Worm (Caenorhabditis elegans) whole organism, L4 larva: ENCODE measurements around the gene pqn-18.

Source experiments
- ama-1 ChIP-seq: fragments of 150-350 bp; optimal IDR thresholded peaks from 2 replicates; lab custom pipeline; 2014; ENCODE audit warnings: inconsistent platforms, mixed read lengths
- ceh-44 ChIP-seq: fragments of 200-800 bp; sonication (Bioruptor generic); IDR thresholded peaks from 2 replicates; pipeline ENCODE4 v1.3.6; 2022; ENCODE audit warnings: missing genetic modification reagents, missing genetic modification characterization, missing compliant biosample characterization
- ceh-82 ChIP-seq: sonication (generic microtip); optimal IDR thresholded peaks from 2 replicates; lab custom pipeline; 2017; ENCODE audit warnings: missing biosample characterization, missing genetic modification characterization
- ces-1 ChIP-seq: fragments of 150-350 bp; sonication (generic microtip); optimal IDR thresholded peaks from 4 replicates; lab custom pipeline; 2014; ENCODE audit warnings: missing biosample characterization, missing genetic modification reagents, missing genetic modification characterization
- dpl-1 ChIP-seq: fragments of 150-350 bp; optimal IDR thresholded peaks from 2 replicates; lab custom pipeline; 2014; ENCODE audit warnings: missing biosample characterization, missing genetic modification reagents, missing genetic modification characterization
- egl-27 ChIP-seq: sonication (generic microtip); optimal IDR thresholded peaks from 3 replicates; lab custom pipeline; 2017; ENCODE audit warnings: missing biosample characterization, missing genetic modification reagents, missing genetic modification characterization
- fkh-10 ChIP-seq: fragments of 150-350 bp; optimal IDR thresholded peaks from 2 replicates; lab custom pipeline; 2014; ENCODE audit warnings: missing biosample characterization, missing genetic modification reagents, missing genetic modification characterization
- madf-5 ChIP-seq, 2 experiments: fragments of 200-800 bp; sonication (Bioruptor generic); IDR thresholded peaks; 2 replicates each; pipeline ENCODE4 v1.3.6; 2022; ENCODE audit warnings: missing compliant biosample characterization in 2 of 2, missing genetic modification characterization in 2 of 2
- madf-9 ChIP-seq: fragments of 200-800 bp; sonication (Bioruptor generic); conservative IDR thresholded peaks from 2 replicates; pipeline ENCODE4 v1.3.6; 2022; ENCODE audit warnings: missing genetic modification reagents, missing genetic modification characterization, missing compliant biosample characterization

DNA sequence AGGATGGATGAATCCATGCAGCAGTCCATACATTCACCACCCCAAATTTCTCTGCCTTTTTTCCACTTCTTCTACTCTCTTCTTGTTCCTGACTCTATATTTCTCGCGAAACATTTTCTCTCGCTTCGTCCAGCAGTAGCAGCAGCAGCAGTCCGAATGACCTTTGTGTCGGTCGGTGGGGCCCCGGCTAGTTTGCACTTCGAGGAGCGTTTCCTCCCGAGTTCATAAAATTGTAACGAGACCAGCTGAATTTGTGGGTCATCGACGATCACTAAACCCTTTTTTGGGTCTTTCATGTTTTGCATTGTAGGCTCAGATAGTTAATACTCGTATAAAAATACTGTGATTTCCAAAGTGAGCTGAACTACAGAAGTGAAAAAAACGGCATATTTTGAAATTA is 3.8 kb upstream of the pqn-18 start:
- TF ChIP-seq dpl-1 (GFP tag; lab: Kevin White, UChicago) (no peak), madf-9 (no peak), ces-1 (no peak), egl-27 (tag; lab: Kevin White, UChicago) (no peak), madf-5 (GFP tag; IDR thresholded peaks at IDR 0.05; lab: Robert Waterston, UW) (no peak), fkh-10 (GFP tag; lab: Kevin White, UChicago) (no peak), ceh-44 (no peak), ama-1 (no peak), ceh-82 (tag; lab: Kevin White, UChicago) (no peak)
